Worm (Caenorhabditis elegans): Measurements from ENCODE around the gene trmt-10C.2.
A peak's percentile ranks its signal among the peaks of the same experiment; 100 is the strongest.

trmt-10C.2 gene

DNA sequence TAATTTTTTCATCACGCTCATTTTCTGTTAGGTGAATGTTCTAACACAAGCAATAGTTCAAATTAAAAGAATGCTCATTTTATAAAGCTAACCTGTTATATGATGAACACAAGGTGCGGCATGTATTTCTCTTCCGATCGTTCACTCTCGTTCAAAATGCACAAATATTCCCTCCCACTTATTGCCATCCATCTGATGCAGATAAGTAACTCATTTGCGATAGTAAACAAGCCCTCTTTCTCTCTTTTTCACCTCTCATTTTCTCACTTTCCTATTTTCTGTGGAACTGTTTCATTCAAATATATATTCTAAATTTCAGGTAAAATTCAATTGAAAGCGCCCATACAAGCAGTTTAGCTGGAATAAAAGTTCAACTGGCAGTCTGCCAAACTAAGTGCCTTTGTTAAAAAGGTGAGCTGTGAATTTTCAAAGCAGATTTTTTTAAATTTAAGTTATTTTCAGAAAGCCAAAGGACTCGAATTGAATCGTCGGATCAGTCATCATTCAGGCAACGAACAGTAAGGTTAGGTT is at the start of gene trmt-10C.2, which contains the start of gene C56G2.22:
Gene trmt-10C.2 (plus strand): TSS at position 314 of the 531 bp plus-strand sequence.
Gene C56G2.22 (plus strand): TSS at position 481 of the 531 bp plus-strand sequence.
- no peak for TF ChIP-seq daf-16 (GFP tag; optimal IDR thresholded peaks at IDR 0.05)
- TF ChIP-seq daf-16 (tag; optimal IDR thresholded peaks at IDR 0.05), result peak; percentile 87
- no peak for TF ChIP-seq pha-4 (GFP tag; IDR thresholded peaks at IDR 0.05)
- TF ChIP-seq pha-4 (tag; optimal IDR thresholded peaks at IDR 0.05), result peak; percentile 8
- no peak for TF ChIP-seq mxl-2 (GFP tag; conservative IDR thresholded peaks at IDR 0.05)
- no peak for TF ChIP-seq dve-1 (tag; optimal IDR thresholded peaks at IDR 0.05; ENCODE audit: insufficient read depth)
- no peak for TF ChIP-seq zfp-3 (GFP tag; conservative IDR thresholded peaks at IDR 0.05)
- no peak for TF ChIP-seq unc-130 (GFP tag; optimal IDR thresholded peaks at IDR 0.05)
- TF ChIP-seq aha-1 (tag), result peak; percentile 2
- no peak for TF ChIP-seq ztf-7 (tag; optimal IDR thresholded peaks at IDR 0.05)
- TF ChIP-seq dmd-9 (GFP tag; IDR thresholded peaks at IDR 0.05), result no peak

DNA sequence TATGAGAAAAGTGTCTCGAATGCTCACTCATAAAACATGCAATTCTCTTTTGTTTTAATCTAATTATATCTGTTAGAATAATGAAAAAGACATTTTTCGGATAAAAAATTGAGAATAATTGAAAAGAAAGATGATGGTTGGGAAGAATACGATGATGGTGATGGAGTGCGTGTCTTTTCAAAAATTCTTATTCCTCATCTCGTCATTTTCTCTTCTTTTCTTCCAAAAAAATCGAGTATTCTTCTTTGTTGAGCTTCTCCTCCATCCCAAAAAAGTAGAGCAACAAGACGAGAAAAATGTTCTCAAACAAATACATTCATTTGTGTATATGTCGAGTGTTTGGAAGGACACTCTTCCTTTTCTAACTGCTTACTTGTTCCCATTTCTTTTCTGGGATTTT is 48.5 kb upstream of the trmt-10C.2 start:
- TF ChIP-seq unc-62 (GFP tag; optimal IDR thresholded peaks at IDR 0.05 in 1 of 2) (peak in 1 of 2 experiments; percentile 91), unc-62 (tag; optimal IDR thresholded peaks at IDR 0.05) (no peak), php-3 (GFP tag; IDR thresholded peaks at IDR 0.05) (no peak), fkh-10 (GFP tag; optimal IDR thresholded peaks at IDR 0.05) (peak; percentile 20), mxl-3 (GFP tag; optimal IDR thresholded peaks at IDR 0.05) (no peak)

DNA sequence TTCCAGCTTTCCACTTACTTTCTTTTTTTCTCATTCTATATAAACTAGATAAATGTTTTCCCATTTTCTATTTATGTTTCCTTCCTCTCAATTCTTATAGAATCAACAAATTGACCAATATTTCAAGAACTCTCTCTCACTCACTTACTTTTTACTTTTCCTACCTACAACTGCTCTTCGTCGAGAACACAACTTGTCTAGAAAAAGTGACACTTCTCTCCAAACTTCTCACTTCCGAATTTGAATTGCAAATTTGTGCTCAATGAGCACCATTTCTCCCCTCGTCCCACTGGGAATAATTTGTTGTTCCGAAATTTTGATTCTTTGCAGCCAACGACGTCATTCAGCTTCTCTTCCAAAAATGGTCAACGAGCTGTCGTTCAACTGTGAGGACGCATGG is 48.0 kb upstream of the trmt-10C.2 start, which contains the start of gene F47D12.3:
Gene F47D12.3 (plus strand): TSS at position 331 of the 400 bp plus-strand sequence.
- TF ChIP-seq daf-12 (tag; optimal IDR thresholded peaks at IDR 0.05) (no peak), egl-43 (GFP tag; IDR thresholded peaks at IDR 0.05) (no peak), daf-8 (GFP tag; IDR thresholded peaks at IDR 0.05) (no peak), ceh-20 (GFP tag; IDR thresholded peaks at IDR 0.05) (peak; percentile 18; the same call in 1 of the 2 replicates), unc-130 (GFP tag; optimal IDR thresholded peaks at IDR 0.05) (no peak), daf-19 (GFP tag; conservative IDR thresholded peaks at IDR 0.05) (no peak), tag-97 (GFP tag; IDR thresholded peaks at IDR 0.05) (no peak), unc-62 (GFP tag; optimal IDR thresholded peaks at IDR 0.05 in 1 of 2) (peak in 1 of 2 experiments; percentile 97), unc-62 (tag; optimal IDR thresholded peaks at IDR 0.05) (no peak)

DNA sequence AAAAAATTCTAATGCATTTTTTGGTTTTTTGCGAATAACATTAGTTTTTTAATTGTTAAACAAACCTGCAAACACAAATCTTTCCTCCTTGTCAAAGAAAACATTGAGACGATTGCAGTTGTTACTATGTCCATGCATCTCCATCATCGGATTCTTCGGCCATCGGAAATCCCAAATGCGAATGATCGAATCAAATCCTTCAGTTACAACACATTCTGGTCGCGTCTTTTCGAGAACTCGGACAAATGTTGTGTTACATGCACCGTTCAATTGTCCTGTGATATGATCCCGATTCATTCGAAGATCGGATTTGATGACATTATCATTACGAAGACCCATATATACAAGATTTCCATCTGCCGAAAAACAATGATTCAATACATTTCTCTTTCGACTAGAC is 45.8 kb upstream of the trmt-10C.2 start:
- no peak for TF ChIP-seq ZK546.5 (tag; optimal IDR thresholded peaks at IDR 0.05)
- TF ChIP-seq Y5F2A.4 (GFP tag; optimal IDR thresholded peaks at IDR 0.05), result no peak
- TF ChIP-seq aha-1 (tag), result peak; percentile 98
- no peak for TF ChIP-seq Y75B8A.6 (GFP tag; IDR thresholded peaks at IDR 0.05)
- peak; percentile 5 for TF ChIP-seq ama-1 (optimal IDR thresholded peaks at IDR 0.05)

DNA sequence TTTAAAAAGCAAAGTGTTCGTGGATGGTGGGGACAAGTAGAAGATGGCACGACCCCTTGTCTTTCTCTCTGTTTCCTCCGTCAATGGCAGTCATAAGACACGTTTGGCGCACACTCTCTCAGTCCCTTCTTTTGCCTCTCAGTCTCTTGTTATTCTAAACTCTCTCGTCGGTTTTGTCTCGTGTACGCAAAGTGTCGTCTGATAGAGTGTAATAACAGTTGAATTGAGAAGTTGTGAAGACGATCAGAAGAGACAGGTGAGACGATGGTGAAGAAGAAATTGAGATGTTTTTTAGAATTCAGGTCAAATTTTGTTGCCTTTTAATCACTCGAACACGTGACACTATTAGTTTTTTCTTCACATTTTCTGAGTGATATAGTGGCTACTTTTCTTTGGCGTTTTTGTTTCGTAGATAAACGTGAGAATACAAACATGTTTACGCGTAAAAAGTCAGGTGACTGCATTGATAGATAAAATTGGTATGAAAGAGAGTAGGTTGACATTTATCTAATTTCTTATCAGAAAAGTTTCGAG is 42.9 kb upstream of the trmt-10C.2 start, which contains the start of gene F47D12.9:
Gene F47D12.9 (minus strand): TSS at position 267 of the 534 bp plus-strand sequence.
- TF ChIP-seq spr-3 (GFP tag; optimal IDR thresholded peaks at IDR 0.05) (no peak), nhr-25 (tag; optimal IDR thresholded peaks at IDR 0.05; ENCODE audit: borderline replicate concordance, insufficient read depth) (peak; percentile 46), set-16 (GFP tag; IDR thresholded peaks at IDR 0.05) (peak; percentile 18; the same call in 1 of the 2 replicates), R02D3.7 (tag; optimal IDR thresholded peaks at IDR 0.05) (no peak), mep-1 (tag; optimal IDR thresholded peaks at IDR 0.05) (peak; percentile 81), jun-1 (tag; optimal IDR thresholded peaks at IDR 0.05) (peak; percentile 12), rbr-2 (tag; optimal IDR thresholded peaks at IDR 0.05) (peak; percentile 56), php-3 (GFP tag; IDR thresholded peaks at IDR 0.05) (peak; percentile 82), zip-11 (GFP tag; IDR thresholded peaks at IDR 0.05) (no peak), lir-3 (tag; optimal IDR thresholded peaks at IDR 0.05) (no peak), T20F7.1 (GFP tag; optimal IDR thresholded peaks at IDR 0.05) (peak; percentile 33), ceh-82 (tag; optimal IDR thresholded peaks at IDR 0.05) (no peak), Y105C5A.15 (GFP tag; IDR thresholded peaks at IDR 0.05) (0 out of 2 replicates have a peak, but pooled peaks have one; percentile 7), D1046.2 (GFP tag; IDR thresholded peaks at IDR 0.05) (no peak), dmd-6 (GFP tag; IDR thresholded peaks at IDR 0.05) (peak; percentile 73; the same call in 1 of the 2 replicates), nhr-48 (tag; optimal IDR thresholded peaks at IDR 0.05) (peak; percentile 71), mxl-2 (GFP tag; conservative IDR thresholded peaks at IDR 0.05) (no peak), zip-2 (tag; optimal IDR thresholded peaks at IDR 0.05) (peak; percentile 12), pqm-1 (tag; optimal IDR thresholded peaks at IDR 0.05) (peak; percentile 45), hlh-30 (tag; optimal IDR thresholded peaks at IDR 0.05; ENCODE audit: insufficient read depth) (peak; percentile 98), pha-4 (GFP tag; IDR thresholded peaks at IDR 0.05) (no peak), pha-4 (tag; optimal IDR thresholded peaks at IDR 0.05) (peak; percentile 76)

All from whole organism, L4 larva.